Worm (Caenorhabditis elegans) whole organism, mixed stage, embryonic: ENCODE data around the gene pst-2.

ENCODE experiments used
- M03D4.4 ChIP-seq: sonication (generic microtip); optimal IDR thresholded peaks from 2 replicates; lab custom pipeline; 2017; ENCODE audit warnings: mild to moderate bottlenecking, missing genetic modification characterization, missing compliant biosample characterization
- ceh-39 ChIP-seq: fragments of 150-350 bp; optimal IDR thresholded peaks from 2 replicates; lab custom pipeline; 2014; ENCODE audit warnings: missing biosample characterization, missing genetic modification characterization
- ceh-43 ChIP-seq: fragments of 200-800 bp; sonication (Bioruptor generic); optimal IDR thresholded peaks from 2 replicates; lab custom pipeline; 2018; ENCODE audit warnings: mild to moderate bottlenecking, missing genetic modification characterization, moderate library complexity, missing compliant biosample characterization
- ceh-83 ChIP-seq: fragments of 200-800 bp; sonication (Bioruptor generic); optimal IDR thresholded peaks from 2 replicates; lab custom pipeline; 2018; ENCODE audit warnings: mild to moderate bottlenecking, missing genetic modification characterization, missing compliant biosample characterization
- ces-1 ChIP-seq: fragments of 150-350 bp; optimal IDR thresholded peaks from 2 replicates; lab custom pipeline; 2014; ENCODE audit warnings: missing biosample characterization, missing genetic modification reagents, missing genetic modification characterization
- cnd-1 ChIP-seq: fragments of 200-800 bp; sonication (Bioruptor generic); optimal IDR thresholded peaks from 2 replicates; lab custom pipeline; 2018; ENCODE audit warnings: mild to moderate bottlenecking, missing genetic modification characterization, missing compliant biosample characterization
- drap-1 ChIP-seq: fragments of 200-800 bp; sonication (Bioruptor generic); optimal IDR thresholded peaks from 3 replicates; lab custom pipeline; 2018; ENCODE audit warnings: mild to moderate bottlenecking, missing genetic modification characterization, missing compliant biosample characterization
- elt-1 ChIP-seq: sonication (generic microtip); optimal IDR thresholded peaks from 2 replicates; lab custom pipeline; 2017; ENCODE audit warnings: missing genetic modification characterization, mild to moderate bottlenecking, missing compliant biosample characterization, antibody characterized with exemption, moderate library complexity, borderline replicate concordance; ENCODE audit not compliant: insufficient read depth
- elt-3 ChIP-seq: fragments of 150-350 bp; optimal IDR thresholded peaks from 2 replicates; lab custom pipeline; 2014; ENCODE audit warnings: missing biosample characterization, missing genetic modification characterization
- flh-1 ChIP-seq: fragments of 200-800 bp; sonication (Bioruptor generic); optimal IDR thresholded peaks from 2 replicates; lab custom pipeline; 2018; ENCODE audit warnings: mild to moderate bottlenecking, missing genetic modification characterization, moderate library complexity, missing compliant biosample characterization
- ham-2 ChIP-seq: fragments of 200-800 bp; sonication (Bioruptor generic); optimal IDR thresholded peaks from 2 replicates; lab custom pipeline; 2018; ENCODE audit warnings: mild to moderate bottlenecking, missing genetic modification characterization, missing compliant biosample characterization
- hlh-1 ChIP-seq: fragments of 150-350 bp; optimal IDR thresholded peaks from 2 replicates; lab custom pipeline; 2014; ENCODE audit warnings: missing biosample characterization, missing genetic modification reagents, missing genetic modification characterization
- lin-13 ChIP-seq: fragments of 150-350 bp; optimal IDR thresholded peaks from 2 replicates; lab custom pipeline; 2014; ENCODE audit warnings: missing biosample characterization, missing genetic modification characterization
- lin-32 ChIP-seq: fragments of 200-800 bp; sonication (Bioruptor generic); optimal IDR thresholded peaks from 2 replicates; lab custom pipeline; 2018; ENCODE audit warnings: mild to moderate bottlenecking, missing genetic modification characterization, missing compliant biosample characterization
- mab-5 ChIP-seq: fragments of 150-350 bp; optimal IDR thresholded peaks from 2 replicates; lab custom pipeline; 2014; ENCODE audit warnings: missing biosample characterization, missing genetic modification characterization
- mls-2 ChIP-seq: sonication (generic microtip); optimal IDR thresholded peaks from 2 replicates; lab custom pipeline; 2016; ENCODE audit warnings: mild to moderate bottlenecking, missing genetic modification characterization, moderate library complexity, missing compliant biosample characterization
- nhr-12 ChIP-seq: fragments of 150-350 bp; optimal IDR thresholded peaks from 2 replicates; lab custom pipeline; 2014; ENCODE audit warnings: missing biosample characterization, missing genetic modification characterization
- nhr-237 ChIP-seq: fragments of 150-350 bp; optimal IDR thresholded peaks from 2 replicates; lab custom pipeline; 2014; ENCODE audit warnings: missing biosample characterization, missing genetic modification characterization
- nhr-28 ChIP-seq: fragments of 150-350 bp; optimal IDR thresholded peaks from 2 replicates; lab custom pipeline; 2014; ENCODE audit warnings: missing biosample characterization, missing genetic modification characterization
- nhr-76 ChIP-seq: sonication (generic microtip); optimal IDR thresholded peaks from 2 replicates; lab custom pipeline; 2017; ENCODE audit warnings: missing biosample characterization, missing genetic modification characterization
- pha-4 ChIP-seq: fragments of 150-350 bp; optimal IDR thresholded peaks from 2 replicates; lab custom pipeline; 2018; ENCODE audit warnings: missing biosample characterization, missing genetic modification reagents, missing genetic modification characterization
- sem-2 ChIP-seq: fragments of 200-800 bp; sonication (Bioruptor generic); optimal IDR thresholded peaks from 2 replicates; lab custom pipeline; 2018; ENCODE audit warnings: mild to moderate bottlenecking, missing genetic modification characterization, missing compliant biosample characterization
- snpc-4 ChIP-seq: fragments of 150-350 bp; optimal IDR thresholded peaks from 2 replicates; lab custom pipeline; 2014; ENCODE audit warnings: missing biosample characterization, missing genetic modification characterization
- sptf-1 ChIP-seq: sonication (generic microtip); optimal IDR thresholded peaks from 2 replicates; lab custom pipeline; 2017; ENCODE audit warnings: mild to moderate bottlenecking, missing genetic modification characterization, moderate library complexity, missing compliant biosample characterization
- tbx-8 ChIP-seq: fragments of 200-800 bp; sonication (Bioruptor generic); optimal IDR thresholded peaks from 2 replicates; lab custom pipeline; 2018; ENCODE audit warnings: mild to moderate bottlenecking, missing genetic modification characterization, moderate library complexity, missing compliant biosample characterization
- unc-120 ChIP-seq: sonication (generic microtip); optimal IDR thresholded peaks from 2 replicates; lab custom pipeline; 2017; ENCODE audit warnings: missing genetic modification characterization, missing compliant biosample characterization; ENCODE audit not compliant: poor library complexity, severe bottlenecking
- unc-62 ChIP-seq: fragments of 150-350 bp; optimal IDR thresholded peaks from 2 replicates; lab custom pipeline; 2014; ENCODE audit warnings: missing biosample characterization, missing genetic modification reagents, missing genetic modification characterization
- zip-8 ChIP-seq: fragments of 150-350 bp; optimal IDR thresholded peaks from 2 replicates; lab custom pipeline; 2014; ENCODE audit warnings: missing biosample characterization, missing genetic modification characterization

The pst-2 gene

ce11 chrIII:5680141-5680540, at the start of gene pst-2:
Gene pst-2, plus strand, starts transcription at chrIII:5680433.
- TF ChIP-seq snpc-4 (tag; lab: Kevin White, UChicago) (no peak), zip-8 (tag; lab: Kevin White, UChicago) (no peak)

ce11 chrIII:5632426-5632976, 47.7 kb upstream of the pst-2 start:
- TF ChIP-seq M03D4.4 (tag; lab: Kevin White, UChicago): no peak
- peak; percentile 88 for TF ChIP-seq ces-1 (GFP tag; lab: Kevin White, UChicago)
- TF ChIP-seq, all 35 proteins: peak for 1

ce11 chrIII:5634509-5634908, 45.7 kb upstream of the pst-2 start:
- TF ChIP-seq flh-1: no peak
- no peak for TF ChIP-seq sptf-1 (tag; lab: Kevin White, UChicago)
- TF ChIP-seq, all 35 proteins: peak for 0

ce11 chrIII:5635179-5635578, 45.1 kb upstream of the pst-2 start, which contains the start of gene ckk-1:
Gene ckk-1, plus strand, starts transcription at chrIII:5635479.
- TF ChIP-seq zip-8 (tag; lab: Kevin White, UChicago) (no peak), sem-2 (GFP tag; lab: Kevin White, UChicago) (no peak), nhr-28 (tag; lab: Kevin White, UChicago) (no peak), cnd-1 (tag; lab: Kevin White, UChicago) (no peak), sptf-1 (tag; lab: Kevin White, UChicago) (no peak), lin-32 (GFP tag; lab: Kevin White, UChicago) (no peak), lin-13 (tag; lab: Kevin White, UChicago) (no peak)
- TF ChIP-seq, all 35 proteins: peak for 0

- peak; percentile 32 for TF ChIP-seq ces-1 (GFP tag; lab: Kevin White, UChicago)
- no peak for TF ChIP-seq nhr-28 (tag; lab: Kevin White, UChicago)
- TF ChIP-seq, all 35 proteins: peak for 1
Measured at ce11 chrIII:5639893-5640292, 40.3 kb upstream of the pst-2 start.

- peak; percentile 2 for TF ChIP-seq unc-120 (tag; lab: Kevin White, UChicago)
- TF ChIP-seq lin-13 (tag; lab: Kevin White, UChicago): no peak
- no peak for TF ChIP-seq unc-62 (GFP tag; lab: Kevin White, UChicago)
- TF ChIP-seq nhr-12 (tag; lab: Kevin White, UChicago): no peak
- no peak for TF ChIP-seq ces-1 (GFP tag; lab: Kevin White, UChicago)
- no peak for TF ChIP-seq elt-3 (tag; lab: Kevin White, UChicago)
- TF ChIP-seq, all 35 proteins: peak for 1
Measured at ce11 chrIII:5642692-5643091, 37.5 kb upstream of the pst-2 start.

ce11 chrIII:5653692-5654105, 26.5 kb upstream of the pst-2 start:
- TF ChIP-seq unc-120 (tag; lab: Kevin White, UChicago) (no peak), tbx-8 (no peak), zip-8 (tag; lab: Kevin White, UChicago) (no peak), lin-32 (GFP tag; lab: Kevin White, UChicago) (no peak), ceh-39 (tag; lab: Kevin White, UChicago) (no peak), pha-4 (tag; lab: Kevin White, UChicago) (no peak), hlh-1 (no peak), elt-3 (tag; lab: Kevin White, UChicago) (no peak), snpc-4 (tag; lab: Kevin White, UChicago) (no peak), nhr-28 (tag; lab: Kevin White, UChicago) (no peak)

ce11 chrIII:5656941-5657340, 23.3 kb upstream of the pst-2 start, which contains the start of gene sdz-21:
Gene sdz-21, minus strand, starts transcription at chrIII:5657041.
- TF ChIP-seq unc-62 (GFP tag; lab: Kevin White, UChicago) (no peak), hlh-1 (no peak), mls-2 (tag; lab: Kevin White, UChicago) (no peak), nhr-237 (tag; lab: Kevin White, UChicago) (no peak), zip-8 (tag; lab: Kevin White, UChicago) (no peak), mab-5 (tag; lab: Kevin White, UChicago) (no peak), nhr-76 (tag; lab: Kevin White, UChicago) (no peak), drap-1 (GFP tag; lab: Kevin White, UChicago) (no peak), flh-1 (no peak), ham-2 (GFP tag; lab: Kevin White, UChicago) (no peak), ceh-83 (no peak), elt-3 (tag; lab: Kevin White, UChicago) (no peak), ceh-43 (GFP tag; lab: Kevin White, UChicago) (no peak), unc-120 (tag; lab: Kevin White, UChicago) (no peak), nhr-12 (tag; lab: Kevin White, UChicago) (no peak), nhr-28 (tag; lab: Kevin White, UChicago) (no peak), elt-1 (tag; lab: Kevin White, UChicago) (no peak)
- TF ChIP-seq, all 35 proteins: peak for 0
